Fruit fly (Drosophila melanogaster) whole organism, embryonic: ENCODE data around the gene Fbxl4.

Experiments used
- ATbp ChIP-seq: fragments of 200-800 bp; sonication (Bioruptor generic); optimal IDR thresholded peaks from 2 replicates; lab custom pipeline; 2017; ENCODE audit warnings: missing biosample characterization, mild to moderate bottlenecking, missing genetic modification characterization, missing genetic modification reagents
- Ada2b ChIP-seq: fragments of 200-800 bp; sonication (Bioruptor generic); IDR thresholded peaks from 2 replicates; pipeline ENCODE4 v1.3.6; 2022; ENCODE audit warnings: missing biosample characterization, missing genetic modification characterization
- Adf1 ChIP-seq: fragments of 200-800 bp; sonication (Bioruptor generic); IDR thresholded peaks from 2 replicates; pipeline ENCODE4 v1.3.6; 2022; ENCODE audit warnings: missing biosample characterization, missing genetic modification characterization
- Bgb ChIP-seq: fragments of 200-800 bp; sonication (Bioruptor generic); IDR thresholded peaks from 2 replicates; pipeline ENCODE4 v1.3.6; 2022; ENCODE audit warnings: missing biosample characterization, missing genetic modification characterization; ENCODE audit not compliant: partially characterized antibody
- CG11398 ChIP-seq: fragments of 200-800 bp; sonication (Bioruptor generic); optimal IDR thresholded peaks from 2 replicates; lab custom pipeline; 2016; ENCODE audit warnings: missing biosample characterization, missing genetic modification characterization
- CG14710 ChIP-seq: fragments of 200-800 bp; sonication (Bioruptor generic); optimal IDR thresholded peaks from 3 replicates; lab custom pipeline; 2019; ENCODE audit warnings: missing biosample characterization, mild to moderate bottlenecking, missing genetic modification characterization, moderate library complexity
- CG15514 ChIP-seq: fragments of 200-800 bp; sonication (Bioruptor generic); optimal IDR thresholded peaks from 3 replicates; lab custom pipeline; 2017; ENCODE audit warnings: missing biosample characterization, missing genetic modification characterization, mild to moderate bottlenecking, moderate library complexity, missing genetic modification reagents
- CG1602 ChIP-seq: fragments of 200-800 bp; sonication (Bioruptor generic); optimal IDR thresholded peaks from 3 replicates; lab custom pipeline; 2016; ENCODE audit warnings: missing biosample characterization, missing genetic modification characterization
- CG17385 ChIP-seq: fragments of 200-800 bp; sonication (Bioruptor generic); optimal IDR thresholded peaks from 3 replicates; lab custom pipeline; 2018; ENCODE audit warnings: missing biosample characterization, mild to moderate bottlenecking, missing genetic modification characterization
- CG1792 ChIP-seq: fragments of 200-800 bp; sonication (Bioruptor generic); optimal IDR thresholded peaks from 2 replicates; lab custom pipeline; 2016; ENCODE audit warnings: missing biosample characterization, missing genetic modification characterization
- CG2129 ChIP-seq: fragments of 200-800 bp; sonication (Bioruptor generic); IDR thresholded peaks from 2 replicates; pipeline ENCODE4 v1.3.6; 2022; ENCODE audit warnings: missing biosample characterization, missing genetic modification characterization; ENCODE audit not compliant: partially characterized antibody
- CG30020 ChIP-seq: fragments of 200-800 bp; optimal IDR thresholded peaks from 2 replicates; lab custom pipeline; 2019; ENCODE audit warnings: missing biosample characterization, mild to moderate bottlenecking, missing genetic modification characterization, moderate library complexity
- CG3847 ChIP-seq: fragments of 200-800 bp; sonication (Bioruptor generic); IDR thresholded peaks from 2 replicates; pipeline ENCODE4 v1.3.6; 2022; ENCODE audit warnings: missing biosample characterization, missing genetic modification characterization
- CG4820 ChIP-seq: fragments of 200-800 bp; sonication (Bioruptor generic); optimal IDR thresholded peaks from 3 replicates; lab custom pipeline; 2016; ENCODE audit warnings: missing biosample characterization, missing genetic modification characterization
- CG6272 ChIP-seq: fragments of 200-800 bp; sonication (Bioruptor generic); IDR thresholded peaks from 2 replicates; pipeline ENCODE4 v1.3.6; 2022; ENCODE audit warnings: missing biosample characterization, missing genetic modification characterization
- CG6683 ChIP-seq: fragments of 200-800 bp; sonication (Bioruptor generic); optimal IDR thresholded peaks from 2 replicates; lab custom pipeline; 2017; ENCODE audit warnings: missing biosample characterization, mild to moderate bottlenecking, missing genetic modification characterization, missing genetic modification reagents
- CG6813 ChIP-seq: fragments of 200-800 bp; sonication (Bioruptor generic); optimal IDR thresholded peaks from 2 replicates; lab custom pipeline; 2017; ENCODE audit warnings: missing biosample characterization, missing genetic modification characterization, mild to moderate bottlenecking, moderate library complexity, missing genetic modification reagents
- CG7556 ChIP-seq: fragments of 200-800 bp; sonication (Bioruptor generic); optimal IDR thresholded peaks from 2 replicates; lab custom pipeline; 2017; ENCODE audit warnings: missing biosample characterization, mild to moderate bottlenecking, missing genetic modification characterization
- CG9727 ChIP-seq: fragments of 200-800 bp; sonication (Bioruptor generic); optimal IDR thresholded peaks from 3 replicates; lab custom pipeline; 2017; ENCODE audit warnings: missing biosample characterization, mild to moderate bottlenecking, missing genetic modification characterization
- Doc3 ChIP-seq: fragments of 200-800 bp; sonication (Bioruptor generic); IDR thresholded peaks from 3 replicates; pipeline ENCODE4 v1.3.6; 2022; ENCODE audit warnings: missing biosample characterization, missing genetic modification characterization; ENCODE audit not compliant: partially characterized antibody
- MBD-R2 ChIP-seq: fragments of 200-800 bp; sonication (Bioruptor generic); IDR thresholded peaks from 2 replicates; pipeline ENCODE4 v1.3.6; 2022; ENCODE audit warnings: missing biosample characterization, missing genetic modification characterization
- Nf-YB ChIP-seq: fragments of 200-800 bp; sonication (Bioruptor generic); optimal IDR thresholded peaks from 3 replicates; lab custom pipeline; 2019; ENCODE audit warnings: missing biosample characterization, mild to moderate bottlenecking, missing genetic modification characterization, moderate library complexity
- Sox102F ChIP-seq: fragments of 200-800 bp; sonication (Bioruptor generic); optimal IDR thresholded peaks from 2 replicates; lab custom pipeline; 2018; ENCODE audit warnings: missing biosample characterization, mild to moderate bottlenecking, missing genetic modification characterization, moderate library complexity
- Ssrp ChIP-seq: fragments of 200-800 bp; sonication (Bioruptor generic); optimal IDR thresholded peaks from 2 replicates; lab custom pipeline; 2018; ENCODE audit warnings: missing biosample characterization, mild to moderate bottlenecking, missing genetic modification characterization, moderate library complexity
- abd-A ChIP-seq: fragments of 200-800 bp; sonication (Bioruptor generic); optimal IDR thresholded peaks from 3 replicates; lab custom pipeline; 2019; ENCODE audit warnings: missing biosample characterization, mild to moderate bottlenecking, missing genetic modification characterization, moderate library complexity
- al ChIP-seq: fragments of 200-800 bp; sonication (Bioruptor generic); IDR thresholded peaks from 2 replicates; pipeline ENCODE4 v1.3.6; 2022; ENCODE audit warnings: missing biosample characterization, missing genetic modification characterization
- ap ChIP-seq: fragments of 200-800 bp; sonication (Bioruptor generic); IDR thresholded peaks from 2 replicates; pipeline ENCODE4 v1.3.6; 2022; ENCODE audit warnings: missing biosample characterization, missing genetic modification characterization
- bbx ChIP-seq: fragments of 200-800 bp; sonication (Bioruptor generic); IDR thresholded peaks from 2 replicates; pipeline ENCODE4 v1.3.6; 2022; ENCODE audit warnings: missing biosample characterization, missing genetic modification characterization; ENCODE audit not compliant: partially characterized antibody
- br ChIP-seq: fragments of >200 bp; optimal IDR thresholded peaks from 2 replicates; lab custom pipeline; 2017
- da ChIP-seq: fragments of 200-800 bp; sonication (Bioruptor generic); optimal IDR thresholded peaks from 2 replicates; lab custom pipeline; 2016; ENCODE audit warnings: missing biosample characterization, missing genetic modification characterization
- dysf ChIP-seq: fragments of 200-800 bp; sonication (Bioruptor generic); IDR thresholded peaks from 3 replicates; pipeline ENCODE4 v1.3.6; 2022; ENCODE audit warnings: missing biosample characterization, missing genetic modification characterization
- gce ChIP-seq: fragments of 200-800 bp; sonication (Bioruptor generic); IDR thresholded peaks from 3 replicates; pipeline ENCODE4 v1.3.6; 2022; ENCODE audit warnings: missing biosample characterization, missing genetic modification characterization
- hth ChIP-seq: fragments of >200 bp; optimal IDR thresholded peaks from 2 replicates; lab custom pipeline; 2017; ENCODE audit warnings: inconsistent platforms
- knrl ChIP-seq: fragments of 200-800 bp; sonication (Bioruptor generic); IDR thresholded peaks from 3 replicates; pipeline ENCODE4 v1.3.6; 2022; ENCODE audit warnings: missing biosample characterization, missing genetic modification characterization; ENCODE audit not compliant: partially characterized antibody
- lab ChIP-seq: fragments of 200-800 bp; sonication (Bioruptor generic); optimal IDR thresholded peaks from 3 replicates; lab custom pipeline; 2017; ENCODE audit warnings: missing biosample characterization, missing genetic modification characterization, mild to moderate bottlenecking, moderate library complexity, missing genetic modification reagents
- lov ChIP-seq, 2 experiments: fragments of 200-800 bp in 1 of 2; fragments of >200 bp in 1 of 2; sonication (Bioruptor generic) in 1 of 2; IDR thresholded peaks in 1 of 2; optimal IDR thresholded peaks in 1 of 2; 2 replicates in 1 of 2; 3 replicates in 1 of 2; pipeline versions ENCODE4 v1.3.6 to Lab custom; 2017 to 2022; ENCODE audit warnings: missing biosample characterization in 1 of 2, missing genetic modification characterization in 1 of 2
- odd ChIP-seq: fragments of 200-800 bp; sonication (Bioruptor generic); optimal IDR thresholded peaks from 2 replicates; lab custom pipeline; 2017; ENCODE audit warnings: missing biosample characterization, mild to moderate bottlenecking, missing genetic modification characterization
- phol ChIP-seq: fragments of 200-800 bp; sonication (Bioruptor generic); optimal IDR thresholded peaks from 3 replicates; lab custom pipeline; 2018; ENCODE audit warnings: missing biosample characterization, mild to moderate bottlenecking, missing genetic modification characterization, moderate library complexity
- pita ChIP-seq: fragments of 200-800 bp; sonication (Bioruptor generic); optimal IDR thresholded peaks from 2 replicates; lab custom pipeline; 2017; ENCODE audit warnings: missing biosample characterization, mild to moderate bottlenecking, missing genetic modification characterization
- run ChIP-seq: fragments of 200-800 bp; sonication (Bioruptor generic); optimal IDR thresholded peaks from 3 replicates; lab custom pipeline; 2018; ENCODE audit warnings: missing biosample characterization, mild to moderate bottlenecking, missing genetic modification characterization
- sim ChIP-seq: fragments of 200-800 bp; sonication (Bioruptor generic); IDR thresholded peaks from 2 replicates; pipeline ENCODE4 v1.3.6; 2022; ENCODE audit warnings: missing biosample characterization, missing genetic modification characterization
- stc ChIP-seq: fragments of 200-800 bp; sonication (Bioruptor generic); IDR thresholded peaks from 2 replicates; pipeline ENCODE4 v1.3.6; 2022; ENCODE audit warnings: missing biosample characterization, missing genetic modification characterization
- stwl ChIP-seq: fragments of 200-800 bp; sonication (Bioruptor generic); optimal IDR thresholded peaks from 3 replicates; lab custom pipeline; 2018; ENCODE audit warnings: missing biosample characterization, mild to moderate bottlenecking, missing genetic modification characterization, moderate library complexity
- tgo ChIP-seq: fragments of 200-800 bp; sonication (Bioruptor generic); IDR thresholded peaks from 3 replicates; pipeline ENCODE4 v1.3.6; 2022; ENCODE audit warnings: missing biosample characterization, missing genetic modification characterization
- tna ChIP-seq: fragments of 200-800 bp; sonication (Bioruptor generic); IDR thresholded peaks from 2 replicates; pipeline ENCODE4 v1.3.6; 2022; ENCODE audit warnings: missing biosample characterization, missing genetic modification characterization; ENCODE audit not compliant: partially characterized antibody
- trem ChIP-seq: fragments of 200-800 bp; optimal IDR thresholded peaks from 3 replicates; lab custom pipeline; 2019; ENCODE audit warnings: missing biosample characterization, mild to moderate bottlenecking, missing genetic modification characterization, moderate library complexity
- usp ChIP-seq: fragments of >200 bp; optimal IDR thresholded peaks from 2 replicates; lab custom pipeline; 2017; ENCODE audit warnings: missing biosample characterization, missing genetic modification characterization
- zen ChIP-seq: fragments of 200-800 bp; sonication (Bioruptor generic); optimal IDR thresholded peaks from 3 replicates; lab custom pipeline; 2018; ENCODE audit warnings: missing biosample characterization, mild to moderate bottlenecking, missing genetic modification characterization, moderate library complexity
- zen2 ChIP-seq: fragments of 200-800 bp; sonication (Bioruptor generic); IDR thresholded peaks from 3 replicates; pipeline ENCODE4 v1.3.6; 2022; ENCODE audit warnings: missing biosample characterization, missing genetic modification characterization; ENCODE audit not compliant: partially characterized antibody

Fbxl4 gene

dm6 chrX:14233843-14234337 lies 3.8 kb downstream of the Fbxl4 start, which contains the start of gene CG42271 (continued):
- TF ChIP-seq Bgb (GFP tag; lab: Robert Waterston, UW) (peak; percentile 85), CG1792 (GFP tag; lab: Kevin White, UChicago) (no peak), CG6272 (GFP tag; lab: Robert Waterston, UW) (peak; percentile 54; the same call in 1 of the 2 replicates), trem (tag; lab: Kevin White, UChicago) (peak; percentile 50), hth (lab: Kevin White, UChicago) (no peak), zen2 (GFP tag; lab: Robert Waterston, UW) (peak; percentile 89), tgo (GFP tag; lab: Robert Waterston, UW) (peak; percentile 17; the same call in 1 of the 3 replicates), gce (GFP tag; lab: Robert Waterston, UW) (no peak), CG2129 (peak; percentile 62), CG4820 (GFP tag; lab: Kevin White, UChicago) (peak; percentile 11), CG15514 (GFP tag; lab: Kevin White, UChicago) (peak; percentile 61), knrl (GFP tag; lab: Robert Waterston, UW) (peak; percentile 97), sim (GFP tag; lab: Robert Waterston, UW) (no peak), Doc3 (GFP tag; lab: Robert Waterston, UW) (peak; percentile 96), dysf (GFP tag; lab: Robert Waterston, UW) (peak; percentile 31; the same call in 1 of the 3 replicates), lov (optimal IDR thresholded peaks at IDR 0.05; lab: Kevin White, UChicago) (no peak), lov (GFP tag; IDR thresholded peaks at IDR 0.05; lab: Robert Waterston, UW) (no peak), Ada2b (GFP tag; lab: Robert Waterston, UW) (0 out of 2 replicates have a peak, but pooled peaks have one; percentile 13), CG7556 (peak; percentile 24), da (GFP tag; lab: Kevin White, UChicago) (no peak), CG9727 (GFP tag; lab: Kevin White, UChicago) (peak; percentile 64), zen (peak; percentile 53), odd (GFP tag; lab: Kevin White, UChicago) (peak; percentile 7), Adf1 (GFP tag; lab: Robert Waterston, UW) (peak; percentile 25; the same call in 1 of the 2 replicates), CG6683 (GFP tag; lab: Kevin White, UChicago) (no peak), stc (no peak), usp (no peak), phol (tag; lab: Kevin White, UChicago) (peak; percentile 64), CG1602 (GFP tag; lab: Kevin White, UChicago) (peak; percentile 12), abd-A (tag; lab: Kevin White, UChicago) (no peak), CG14710 (tag; lab: Kevin White, UChicago) (peak; percentile 99), stwl (tag; lab: Kevin White, UChicago) (peak; percentile 76), CG11398 (GFP tag; lab: Kevin White, UChicago) (no peak), bbx (GFP tag; lab: Robert Waterston, UW) (peak; percentile 87), CG6813 (GFP tag; lab: Kevin White, UChicago) (peak; percentile 25), al (GFP tag; lab: Robert Waterston, UW) (0 out of 2 replicates have a peak, but pooled peaks have one; percentile 30), ap (no peak), run (tag; lab: Kevin White, UChicago) (no peak), tna (peak; percentile 86), br (lab: Kevin White, UChicago) (no peak), Sox102F (no peak), Nf-YB (GFP tag; lab: Kevin White, UChicago) (peak; percentile 13), CG3847 (GFP tag; lab: Robert Waterston, UW) (peak; percentile 48), MBD-R2 (GFP tag; lab: Robert Waterston, UW) (peak; percentile 47), CG17385 (peak; percentile 13), pita (no peak), CG30020 (tag; lab: Kevin White, UChicago) (peak; percentile 57), Ssrp (tag; lab: Kevin White, UChicago) (peak; percentile 40), lab (no peak), ATbp (GFP tag; lab: Kevin White, UChicago) (no peak)
